Fruit fly (Drosophila melanogaster) whole organism, embryonic: ENCODE measurements around the gene Sfp93F.
A peak's percentile ranks its signal among the peaks of the same experiment; 100 is the strongest.

ENCODE experiments used
- CG10209 ChIP-seq: fragments of 200-800 bp; sonication (Bioruptor generic); optimal IDR thresholded peaks from 3 replicates; lab custom pipeline; 2017; ENCODE audit warnings: missing biosample characterization, mild to moderate bottlenecking, missing genetic modification characterization, missing genetic modification reagents
- CG10979 ChIP-seq: fragments of 200-800 bp; sonication (Bioruptor generic); optimal IDR thresholded peaks from 2 replicates; lab custom pipeline; 2018; ENCODE audit warnings: missing biosample characterization, mild to moderate bottlenecking, missing genetic modification characterization, moderate library complexity
- CG12071 ChIP-seq: fragments of 200-800 bp; sonication (Bioruptor generic); optimal IDR thresholded peaks from 3 replicates; lab custom pipeline; 2018; ENCODE audit warnings: missing biosample characterization, mild to moderate bottlenecking, missing genetic modification characterization
- CG13123 ChIP-seq: fragments of 200-800 bp; sonication (Bioruptor generic); optimal IDR thresholded peaks from 2 replicates; lab custom pipeline; 2016; ENCODE audit warnings: missing biosample characterization, missing genetic modification characterization
- CG1529 ChIP-seq: fragments of 200-800 bp; sonication (Bioruptor generic); optimal IDR thresholded peaks from 3 replicates; lab custom pipeline; 2018; ENCODE audit warnings: missing biosample characterization, missing genetic modification characterization
- CG15514 ChIP-seq: fragments of 200-800 bp; sonication (Bioruptor generic); optimal IDR thresholded peaks from 3 replicates; lab custom pipeline; 2017; ENCODE audit warnings: missing biosample characterization, missing genetic modification characterization, mild to moderate bottlenecking, moderate library complexity, missing genetic modification reagents
- CG16815 ChIP-seq: fragments of 200-800 bp; sonication (Bioruptor generic); optimal IDR thresholded peaks from 3 replicates; lab custom pipeline; 2017; ENCODE audit warnings: missing biosample characterization, mild to moderate bottlenecking, missing genetic modification characterization
- CG17385 ChIP-seq: fragments of 200-800 bp; sonication (Bioruptor generic); optimal IDR thresholded peaks from 3 replicates; lab custom pipeline; 2018; ENCODE audit warnings: missing biosample characterization, mild to moderate bottlenecking, missing genetic modification characterization
- CG17612 ChIP-seq: fragments of 200-800 bp; sonication (Bioruptor generic); IDR thresholded peaks from 2 replicates; pipeline ENCODE4 v1.3.6; 2022; ENCODE audit warnings: missing biosample characterization, missing genetic modification characterization
- CG3726 ChIP-seq: fragments of 200-800 bp; sonication (Bioruptor generic); IDR thresholded peaks from 3 replicates; pipeline ENCODE4, ENCODE4 v1.3.6; 2022; ENCODE audit warnings: missing biosample characterization, missing genetic modification characterization
- CG42726 ChIP-seq: fragments of 200-800 bp; sonication (Bioruptor generic); IDR thresholded peaks from 2 replicates; pipeline ENCODE4 v1.3.6; 2022; ENCODE audit warnings: missing biosample characterization, missing genetic modification characterization; ENCODE audit not compliant: partially characterized antibody
- CG4707 ChIP-seq: fragments of 200-800 bp; sonication (Bioruptor generic); optimal IDR thresholded peaks from 2 replicates; lab custom pipeline; 2018; ENCODE audit warnings: missing biosample characterization, mild to moderate bottlenecking, missing genetic modification characterization, moderate library complexity
- CG4730 ChIP-seq: fragments of 200-800 bp; sonication (Bioruptor generic); IDR thresholded peaks from 2 replicates; pipeline ENCODE4 v1.3.6; 2022; ENCODE audit warnings: missing biosample characterization, missing genetic modification characterization
- CG4854 ChIP-seq: fragments of 200-800 bp; sonication (Bioruptor generic); optimal IDR thresholded peaks from 2 replicates; lab custom pipeline; 2016; ENCODE audit warnings: missing biosample characterization, missing genetic modification characterization, inconsistent platforms
- CG6854 ChIP-seq: fragments of 200-800 bp; sonication (Bioruptor generic); optimal IDR thresholded peaks from 3 replicates; lab custom pipeline; 2017; ENCODE audit warnings: missing biosample characterization, mild to moderate bottlenecking, missing genetic modification characterization
- CG8281 ChIP-seq: fragments of 200-800 bp; sonication (Bioruptor generic); optimal IDR thresholded peaks from 2 replicates; lab custom pipeline; 2018; ENCODE audit warnings: missing biosample characterization, mild to moderate bottlenecking, missing genetic modification characterization, moderate library complexity
- CG8924 ChIP-seq: fragments of 200-800 bp; optimal IDR thresholded peaks from 3 replicates; lab custom pipeline; 2019; ENCODE audit warnings: missing biosample characterization, mild to moderate bottlenecking, missing genetic modification characterization, moderate library complexity
- Camta ChIP-seq: fragments of 200-800 bp; sonication (Bioruptor generic); optimal IDR thresholded peaks from 2 replicates; lab custom pipeline; 2016; ENCODE audit warnings: missing biosample characterization, missing genetic modification characterization
- Ets97D ChIP-seq: fragments of 200-800 bp; sonication (Bioruptor generic); optimal IDR thresholded peaks from 3 replicates; lab custom pipeline; 2016; ENCODE audit warnings: missing biosample characterization, missing genetic modification characterization
- Gug ChIP-seq: fragments of 200-800 bp; sonication (Bioruptor generic); IDR thresholded peaks from 4 replicates; pipeline ENCODE4 v1.3.6; 2022; ENCODE audit warnings: missing biosample characterization, missing genetic modification characterization
- HHEX ChIP-seq: fragments of 200-800 bp; sonication (Bioruptor generic); optimal IDR thresholded peaks from 3 replicates; lab custom pipeline; 2017; ENCODE audit warnings: missing biosample characterization, mild to moderate bottlenecking, missing genetic modification characterization, missing genetic modification reagents
- Hr51 ChIP-seq, 2 experiments: fragments of 200-800 bp; sonication (Bioruptor generic); optimal IDR thresholded peaks; 2 replicates in 1 of 2; 3 replicates in 1 of 2; lab custom pipeline; 2016 to 2018; ENCODE audit warnings: missing biosample characterization in 2 of 2, missing genetic modification characterization in 2 of 2, mild to moderate bottlenecking in 1 of 2, moderate library complexity in 1 of 2
- Jarid2 ChIP-seq: fragments of 200-800 bp; sonication (Bioruptor generic); optimal IDR thresholded peaks from 3 replicates; lab custom pipeline; 2017; ENCODE audit warnings: mild to moderate bottlenecking, missing biosample characterization, missing genetic modification reagents, missing genetic modification characterization
- Med ChIP-seq: fragments of 200-800 bp; sonication (Bioruptor generic); peaks from one replicate; lab custom pipeline; 2016; ENCODE audit warnings: missing biosample characterization, missing genetic modification characterization, mild to moderate bottlenecking, inconsistent platforms, moderate library complexity
- Mes4 ChIP-seq: fragments of 200-800 bp; sonication (Bioruptor generic); optimal IDR thresholded peaks from 2 replicates; lab custom pipeline; 2016; ENCODE audit warnings: missing biosample characterization, missing genetic modification characterization
- Trl ChIP-seq, 3 experiments: fragments of >200 bp in 2 of 3; fragments of 200-800 bp in 1 of 3; sonication (Bioruptor generic) in 1 of 3; optimal IDR thresholded peaks; 2 replicates in 1 of 3; 3 replicates in 2 of 3; lab custom pipeline; 2016 to 2017; ENCODE audit warnings: missing biosample characterization in 1 of 3, missing genetic modification characterization in 1 of 3
- Vsx1 ChIP-seq: fragments of 200-800 bp; sonication (Bioruptor generic); optimal IDR thresholded peaks from 2 replicates; lab custom pipeline; 2017; ENCODE audit warnings: missing biosample characterization, mild to moderate bottlenecking, missing genetic modification characterization, missing genetic modification reagents
- amos ChIP-seq: fragments of 200-800 bp; sonication (Bioruptor generic); IDR thresholded peaks from 2 replicates; pipeline ENCODE4 v1.3.6; 2022; ENCODE audit warnings: missing biosample characterization, missing genetic modification characterization; ENCODE audit not compliant: partially characterized antibody
- cg ChIP-seq: fragments of 200-800 bp; sonication (Bioruptor generic); optimal IDR thresholded peaks from 3 replicates; lab custom pipeline; 2019; ENCODE audit warnings: missing biosample characterization, mild to moderate bottlenecking, missing genetic modification characterization, moderate library complexity
- cwo ChIP-seq: fragments of 200-800 bp; sonication (Bioruptor generic); optimal IDR thresholded peaks from 3 replicates; lab custom pipeline; 2017; ENCODE audit warnings: missing biosample characterization, missing genetic modification characterization, mild to moderate bottlenecking, moderate library complexity, missing genetic modification reagents
- dmrt11E ChIP-seq: fragments of 200-800 bp; sonication (Bioruptor generic); optimal IDR thresholded peaks from 3 replicates; lab custom pipeline; 2018; ENCODE audit warnings: missing biosample characterization, mild to moderate bottlenecking, missing genetic modification characterization, moderate library complexity
- fd64A ChIP-seq: fragments of 200-800 bp; sonication (Bioruptor generic); optimal IDR thresholded peaks from 3 replicates; lab custom pipeline; 2018; ENCODE audit warnings: missing biosample characterization, mild to moderate bottlenecking, missing genetic modification characterization
- ftz-f1 ChIP-seq: fragments of 200-800 bp; sonication (Bioruptor generic); optimal IDR thresholded peaks from 2 replicates; lab custom pipeline; 2016; ENCODE audit warnings: missing biosample characterization, missing genetic modification characterization
- gem ChIP-seq: fragments of 200-800 bp; sonication (Bioruptor generic); optimal IDR thresholded peaks from 2 replicates; lab custom pipeline; 2019; ENCODE audit warnings: missing biosample characterization, mild to moderate bottlenecking, missing genetic modification characterization, moderate library complexity
- grn ChIP-seq: fragments of 200-800 bp; sonication (Bioruptor generic); optimal IDR thresholded peaks from 3 replicates; lab custom pipeline; 2017; ENCODE audit warnings: missing biosample characterization, missing genetic modification characterization
- hkb ChIP-seq, 2 experiments: fragments of 200-800 bp in 1 of 2; fragments of >200 bp in 1 of 2; sonication (Bioruptor generic) in 1 of 2; IDR thresholded peaks in 1 of 2; optimal IDR thresholded peaks in 1 of 2; 2 replicates each; pipeline versions ENCODE4 v1.3.6 to Lab custom; 2017 to 2022; ENCODE audit warnings: missing biosample characterization in 1 of 2, missing genetic modification characterization in 1 of 2
- jigr1 ChIP-seq: fragments of 200-800 bp; sonication (Bioruptor generic); IDR thresholded peaks from 3 replicates; pipeline ENCODE4 v1.3.6; 2022; ENCODE audit warnings: missing biosample characterization, missing genetic modification characterization
- mld ChIP-seq: fragments of 200-800 bp; sonication (Bioruptor generic); IDR thresholded peaks from 3 replicates; pipeline ENCODE4 v1.3.6; 2022; ENCODE audit warnings: missing biosample characterization, missing genetic modification characterization; ENCODE audit not compliant: partially characterized antibody
- nau ChIP-seq: fragments of 200-800 bp; sonication (Bioruptor generic); optimal IDR thresholded peaks from 3 replicates; lab custom pipeline; 2017; ENCODE audit warnings: missing biosample characterization, mild to moderate bottlenecking, missing genetic modification characterization, missing genetic modification reagents
- nom ChIP-seq: fragments of 200-800 bp; sonication (Bioruptor generic); optimal IDR thresholded peaks from 2 replicates; lab custom pipeline; 2017; ENCODE audit warnings: missing biosample characterization, missing genetic modification characterization, mild to moderate bottlenecking, moderate library complexity, missing genetic modification reagents
- odd ChIP-seq: fragments of 200-800 bp; sonication (Bioruptor generic); optimal IDR thresholded peaks from 2 replicates; lab custom pipeline; 2017; ENCODE audit warnings: missing biosample characterization, mild to moderate bottlenecking, missing genetic modification characterization
- org-1 ChIP-seq: fragments of 200-800 bp; sonication (Bioruptor generic); optimal IDR thresholded peaks from 2 replicates; lab custom pipeline; 2017; ENCODE audit warnings: missing biosample characterization, missing genetic modification characterization
- sisA ChIP-seq: fragments of 200-800 bp; sonication (Bioruptor generic); IDR thresholded peaks from 2 replicates; pipeline ENCODE4 v1.3.6; 2022; ENCODE audit warnings: missing biosample characterization, missing genetic modification characterization
- ttk ChIP-seq: fragments of 200-800 bp; sonication (Bioruptor generic); IDR thresholded peaks from 2 replicates; pipeline ENCODE4 v2.1.2; 2022; ENCODE audit warnings: missing biosample characterization, missing genetic modification characterization
- tup ChIP-seq: fragments of 200-800 bp; sonication (Bioruptor generic); optimal IDR thresholded peaks from 2 replicates; lab custom pipeline; 2016; ENCODE audit warnings: missing biosample characterization, mild to moderate bottlenecking, missing genetic modification characterization, moderate library complexity
- usp ChIP-seq: fragments of >200 bp; optimal IDR thresholded peaks from 2 replicates; lab custom pipeline; 2017; ENCODE audit warnings: missing biosample characterization, missing genetic modification characterization
- zen ChIP-seq: fragments of 200-800 bp; sonication (Bioruptor generic); optimal IDR thresholded peaks from 3 replicates; lab custom pipeline; 2018; ENCODE audit warnings: missing biosample characterization, mild to moderate bottlenecking, missing genetic modification characterization, moderate library complexity
- zen2 ChIP-seq: fragments of 200-800 bp; sonication (Bioruptor generic); IDR thresholded peaks from 3 replicates; pipeline ENCODE4 v1.3.6; 2022; ENCODE audit warnings: missing biosample characterization, missing genetic modification characterization; ENCODE audit not compliant: partially characterized antibody

Gene Sfp93F

DNA sequence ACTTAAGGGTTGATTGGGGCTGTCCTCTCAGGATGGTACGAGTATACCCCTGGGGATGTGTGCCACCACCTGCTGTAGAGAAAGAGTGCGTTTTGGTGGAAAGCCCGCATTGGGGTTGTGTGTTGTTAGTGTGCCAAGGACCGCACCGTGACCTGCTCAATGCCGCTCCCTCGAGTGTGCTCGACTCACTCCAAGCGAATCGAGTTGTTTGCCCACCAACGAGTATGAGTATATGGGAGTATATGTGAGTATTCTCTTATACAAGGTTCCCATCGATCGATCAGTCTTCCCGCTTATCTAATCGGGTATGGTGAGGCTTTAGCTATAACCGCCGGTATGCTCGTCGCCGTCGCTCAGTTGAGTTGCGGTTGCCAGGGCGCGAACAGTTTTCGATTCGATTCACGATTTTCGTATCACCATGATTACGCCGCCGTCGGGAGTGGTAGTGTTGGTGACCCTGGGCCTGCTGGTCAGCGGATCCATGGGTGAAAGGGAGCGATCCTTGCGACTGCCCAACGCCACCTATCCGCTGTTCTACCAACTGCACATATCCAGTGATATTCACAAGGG lies 3.7 kb upstream of the Sfp93F start, which contains the start of gene CG5849 (continued):
- TF ChIP-seq zen2 (GFP tag; lab: Robert Waterston, UW) (no peak), usp (GFP tag; lab: Kevin White, UChicago) (no peak), Camta (GFP tag; lab: Kevin White, UChicago) (no peak), CG1529 (GFP tag; lab: Kevin White, UChicago) (no peak), fd64A (no peak), CG16815 (GFP tag; lab: Kevin White, UChicago) (no peak), tup (no peak), zen (tag; lab: Kevin White, UChicago) (no peak), CG4854 (GFP tag; lab: Kevin White, UChicago) (no peak), mld (no peak), jigr1 (GFP tag; lab: Robert Waterston, UW) (no peak), CG17385 (GFP tag; lab: Kevin White, UChicago) (no peak), CG15514 (no peak), CG10979 (tag; lab: Kevin White, UChicago) (no peak), CG8924 (tag; lab: Kevin White, UChicago) (no peak), nom (GFP tag; lab: Kevin White, UChicago) (no peak), odd (GFP tag; lab: Kevin White, UChicago) (no peak), HHEX (GFP tag; lab: Kevin White, UChicago) (no peak), amos (peak; percentile 33; the same call in 1 of the 2 replicates), CG12071 (GFP tag; lab: Kevin White, UChicago) (no peak), grn (GFP tag; lab: Kevin White, UChicago) (peak; percentile 67), sisA (GFP tag; lab: Robert Waterston, UW) (no peak), Trl (optimal IDR thresholded peaks at IDR 0.05; lab: Kevin White, UChicago) (peak; percentile 6 to 14), Trl (GFP tag; optimal IDR thresholded peaks at IDR 0.05; lab: Kevin White, UChicago) (no peak), Med (GFP tag; lab: Kevin White, UChicago) (peak; percentile 50), CG3726 (GFP tag; lab: Robert Waterston, UW) (no peak), CG4730 (no peak), ftz-f1 (GFP tag; lab: Kevin White, UChicago) (peak; percentile 45), CG42726 (GFP tag; lab: Robert Waterston, UW) (no peak), Mes4 (GFP tag; lab: Kevin White, UChicago) (no peak), Jarid2 (GFP tag; lab: Kevin White, UChicago) (peak; percentile 80), gem (tag; lab: Kevin White, UChicago) (no peak), org-1 (GFP tag; lab: Kevin White, UChicago) (no peak), nau (GFP tag; lab: Kevin White, UChicago) (no peak), CG17612 (GFP tag; lab: Robert Waterston, UW) (0 out of 2 replicates have a peak, but pooled peaks have one; percentile 24), CG8281 (tag; lab: Kevin White, UChicago) (no peak), cg (GFP tag; lab: Kevin White, UChicago) (peak; percentile 10), CG4707 (GFP tag; lab: Kevin White, UChicago) (no peak), Ets97D (no peak), ttk (GFP tag; lab: Robert Waterston, UW) (no peak), cwo (no peak), CG6854 (no peak), dmrt11E (no peak), CG13123 (GFP tag; lab: Kevin White, UChicago) (no peak), Gug (no peak), CG10209 (no peak), hkb (optimal IDR thresholded peaks at IDR 0.05; lab: Kevin White, UChicago) (no peak), hkb (GFP tag; IDR thresholded peaks at IDR 0.05; lab: Robert Waterston, UW) (no peak), Vsx1 (GFP tag; lab: Kevin White, UChicago) (no peak), Hr51 (GFP tag; optimal IDR thresholded peaks at IDR 0.05; lab: Kevin White, UChicago) (no peak)
